Fruit fly (Drosophila melanogaster): Measurements from ENCODE around the gene Graf.

The Graf gene

dm6 chrX:15803764-15804563 is 43.4 kb upstream of the Graf start, which contains the start of the genes PGRP-LE and sd:
Gene PGRP-LE (minus strand): TSS chrX:15803880.
Gene sd (plus strand): TSS chrX:15804370.
- TF ChIP-seq Ssrp (tag; optimal IDR thresholded peaks at IDR 0.05), result no peak
- TF ChIP-seq Doc3 (GFP tag; IDR thresholded peaks at IDR 0.05; ENCODE audit: partially characterized antibody), result 0 out of 3 replicates have a peak, but pooled peaks have one; percentile 11
- TF ChIP-seq CG1233 (GFP tag; optimal IDR thresholded peaks at IDR 0.05), result no peak
- TF ChIP-seq bab2 (GFP tag; optimal IDR thresholded peaks at IDR 0.05), result no peak
- peak in 1 of 2 experiments; percentile 5 for TF ChIP-seq Hr51 (GFP tag; optimal IDR thresholded peaks at IDR 0.05)
- peak; percentile 57 for TF ChIP-seq nom (GFP tag; optimal IDR thresholded peaks at IDR 0.05)
- peak in 1 of 2 experiments; percentile 14 for TF ChIP-seq Eip74EF (GFP tag; optimal IDR thresholded peaks at IDR 0.05)
- no peak for TF ChIP-seq HLHmδ (GFP tag; optimal IDR thresholded peaks at IDR 0.05)
- peak; percentile 18 for TF ChIP-seq CG12391 (tag; optimal IDR thresholded peaks at IDR 0.05)
- no peak for TF ChIP-seq Abd-B (GFP tag; optimal IDR thresholded peaks at IDR 0.05)
- no peak for TF ChIP-seq CG4424 (GFP tag; optimal IDR thresholded peaks at IDR 0.05)
- no peak for TF ChIP-seq CG30403 (GFP tag; optimal IDR thresholded peaks at IDR 0.05)
- TF ChIP-seq Sry-δ (GFP tag; optimal IDR thresholded peaks at IDR 0.05), result no peak
- TF ChIP-seq CG4707 (GFP tag; optimal IDR thresholded peaks at IDR 0.05), result peak; percentile 70
- TF ChIP-seq CG12071 (GFP tag; optimal IDR thresholded peaks at IDR 0.05), result peak; percentile 18
- TF ChIP-seq sd (tag; optimal IDR thresholded peaks at IDR 0.05), result peak; percentile 48
- TF ChIP-seq gcm2 (GFP tag; optimal IDR thresholded peaks at IDR 0.05), result no peak
- peak; percentile 7; the same call in 1 of the 2 replicates for TF ChIP-seq Atf6 (GFP tag; IDR thresholded peaks at IDR 0.05)
- peak; percentile 43 for TF ChIP-seq gfzf (GFP tag; optimal IDR thresholded peaks at IDR 0.05)
- TF ChIP-seq mld (GFP tag; IDR thresholded peaks at IDR 0.05; ENCODE audit: partially characterized antibody), result no peak
- TF ChIP-seq CG16779 (GFP tag; IDR thresholded peaks at IDR 0.05), result no peak
- peak; percentile 76 for TF ChIP-seq Dp (GFP tag; optimal IDR thresholded peaks at IDR 0.05)
- peak; percentile 44 for TF ChIP-seq CG34376 (GFP tag; optimal IDR thresholded peaks at IDR 0.05)
- peak; percentile 81 for TF ChIP-seq E2f2 (GFP tag; IDR thresholded peaks at IDR 0.05)
- no peak for TF ChIP-seq jigr1 (GFP tag; IDR thresholded peaks at IDR 0.05)
- peak; percentile 54 for TF ChIP-seq cg (GFP tag; optimal IDR thresholded peaks at IDR 0.05)
- TF ChIP-seq mam (GFP tag; optimal IDR thresholded peaks at IDR 0.05), result peak; percentile 8
- peak; percentile 69 for TF ChIP-seq Med (GFP tag)
- TF ChIP-seq exex (tag; optimal IDR thresholded peaks at IDR 0.05), result no peak
- peak; percentile 23; the same call in 1 of the 3 replicates for TF ChIP-seq ci (GFP tag; IDR thresholded peaks at IDR 0.05)
- TF ChIP-seq CG8388 (GFP tag; optimal IDR thresholded peaks at IDR 0.05), result no peak
- peak; percentile 2 for TF ChIP-seq Ets97D (GFP tag; optimal IDR thresholded peaks at IDR 0.05)
- peak; percentile 98 for TF ChIP-seq CG3163 (GFP tag; optimal IDR thresholded peaks at IDR 0.05)
- no peak for TF ChIP-seq CG12219 (GFP tag; optimal IDR thresholded peaks at IDR 0.05)
- TF ChIP-seq pzg (GFP tag; optimal IDR thresholded peaks at IDR 0.05), result peak; percentile 16
- no peak for TF ChIP-seq CG33213 (GFP tag; optimal IDR thresholded peaks at IDR 0.05)
- TF ChIP-seq amos (GFP tag; IDR thresholded peaks at IDR 0.05; ENCODE audit: partially characterized antibody), result peak; percentile 21; the same call in 1 of the 2 replicates
- no peak for TF ChIP-seq Spps (tag; optimal IDR thresholded peaks at IDR 0.05)
- peak; percentile 66 for TF ChIP-seq abd-A (tag; optimal IDR thresholded peaks at IDR 0.05)
- peak; percentile 93 to 98 for TF ChIP-seq Trl (optimal IDR thresholded peaks at IDR 0.05)
- TF ChIP-seq Trl (GFP tag; optimal IDR thresholded peaks at IDR 0.05), result no peak
- TF ChIP-seq CG15601 (tag; optimal IDR thresholded peaks at IDR 0.05), result no peak
- no peak for TF ChIP-seq slou (GFP tag; optimal IDR thresholded peaks at IDR 0.05)
- TF ChIP-seq sens (GFP tag), result peak; percentile 78
- peak in 1 of 3 experiments; percentile 16 for TF ChIP-seq lola (GFP tag; optimal IDR thresholded peaks at IDR 0.05)
- no peak for TF ChIP-seq Dip2 (GFP tag; IDR thresholded peaks at IDR 0.05)
- peak; percentile 34 for TF ChIP-seq Hmx (GFP tag; optimal IDR thresholded peaks at IDR 0.05)
- peak; percentile 2 for TF ChIP-seq CG13424 (tag; optimal IDR thresholded peaks at IDR 0.05)
